Worm (Caenorhabditis elegans): ENCODE results near the gene srj-25.

- no peak for TF ChIP-seq tab-1 (GFP tag; IDR thresholded peaks at IDR 0.05)
- no peak for TF ChIP-seq ref-1 (GFP tag; conservative IDR thresholded peaks at IDR 0.05)
- no peak for TF ChIP-seq med-1 (GFP tag; optimal IDR thresholded peaks at IDR 0.05; ENCODE audit: insufficient read depth)
- TF ChIP-seq klf-2 (GFP tag; conservative IDR thresholded peaks at IDR 0.05), result no peak
These were observed 37.0 kb downstream of the srj-25 start for ce11 chrV:699051-699450.

Measured in whole organism, midembryonic.